Fruit fly (Drosophila melanogaster): ENCODE results near the gene okr.

okr gene

dm6 chr2L:2966917-2967316, 25.6 kb downstream of the okr start (continued):
- TF ChIP-seq CG11247 (GFP tag; IDR thresholded peaks at IDR 0.05) (no peak), CG5245 (GFP tag; optimal IDR thresholded peaks at IDR 0.05) (peak; percentile 2), klu (GFP tag; IDR thresholded peaks at IDR 0.05) (no peak), CG11723 (GFP tag; optimal IDR thresholded peaks at IDR 0.05) (no peak), corto (GFP tag; optimal IDR thresholded peaks at IDR 0.05) (no peak), E2f2 (GFP tag; IDR thresholded peaks at IDR 0.05) (no peak), pan (optimal IDR thresholded peaks at IDR 0.05) (no peak), pan (GFP tag; optimal IDR thresholded peaks at IDR 0.05 in 1 of 2, IDR thresholded peaks at IDR 0.05 in 1 of 2) (no peak), CG3726 (GFP tag; IDR thresholded peaks at IDR 0.05) (peak; percentile 63; the same call in 1 of the 3 replicates), CG3838 (GFP tag; optimal IDR thresholded peaks at IDR 0.05) (no peak), CG11398 (GFP tag; optimal IDR thresholded peaks at IDR 0.05) (no peak), CG15479 (GFP tag; optimal IDR thresholded peaks at IDR 0.05) (peak; percentile 73), Neu2 (GFP tag; optimal IDR thresholded peaks at IDR 0.05; ENCODE audit: borderline replicate concordance) (no peak), dmrt99B (tag; optimal IDR thresholded peaks at IDR 0.05) (no peak), odd (GFP tag; optimal IDR thresholded peaks at IDR 0.05) (no peak), CG9876 (GFP tag; optimal IDR thresholded peaks at IDR 0.05) (peak; percentile 9), CTCF (GFP tag; optimal IDR thresholded peaks at IDR 0.05) (peak; percentile 82), CG10654 (GFP tag; optimal IDR thresholded peaks at IDR 0.05) (no peak), CG42726 (GFP tag; IDR thresholded peaks at IDR 0.05; ENCODE audit: partially characterized antibody) (no peak), Rx (GFP tag; IDR thresholded peaks at IDR 0.05) (0 out of 2 replicates have a peak, but pooled peaks have one; percentile 3), caup (GFP tag; optimal IDR thresholded peaks at IDR 0.05; ENCODE audit: severe bottlenecking) (no peak), Mes4 (GFP tag; optimal IDR thresholded peaks at IDR 0.05) (peak; percentile 25), CG13296 (GFP tag; optimal IDR thresholded peaks at IDR 0.05) (no peak), CG31388 (GFP tag; optimal IDR thresholded peaks at IDR 0.05) (no peak), CG10565 (GFP tag; optimal IDR thresholded peaks at IDR 0.05) (no peak), CG12299 (tag; optimal IDR thresholded peaks at IDR 0.05) (no peak), pros (GFP tag; optimal IDR thresholded peaks at IDR 0.05) (no peak), CG15696 (tag; optimal IDR thresholded peaks at IDR 0.05) (peak; percentile 31), CG9797 (GFP tag; optimal IDR thresholded peaks at IDR 0.05) (peak; percentile 17), H2.0 (GFP tag; IDR thresholded peaks at IDR 0.05) (no peak), CG9215 (GFP tag; IDR thresholded peaks at IDR 0.05) (no peak), da (GFP tag; optimal IDR thresholded peaks at IDR 0.05) (no peak), MTF-1 (GFP tag; optimal IDR thresholded peaks at IDR 0.05; ENCODE audit: borderline replicate concordance) (peak; percentile 47), CG7271 (tag; optimal IDR thresholded peaks at IDR 0.05) (peak; percentile 87), repo (GFP tag; optimal IDR thresholded peaks at IDR 0.05) (no peak), CG8388 (GFP tag; optimal IDR thresholded peaks at IDR 0.05) (peak; percentile 1), fd102C (GFP tag; optimal IDR thresholded peaks at IDR 0.05) (peak; percentile 83), bsh (GFP tag; optimal IDR thresholded peaks at IDR 0.05) (peak in 1 of 2 experiments; percentile 14), CG13775 (GFP tag; optimal IDR thresholded peaks at IDR 0.05) (peak; percentile 15), ab (GFP tag; optimal IDR thresholded peaks at IDR 0.05) (no peak), ato (GFP tag; IDR thresholded peaks at IDR 0.05; ENCODE audit: partially characterized antibody) (no peak), twi (tag; optimal IDR thresholded peaks at IDR 0.05) (peak; percentile 13), phol (tag; optimal IDR thresholded peaks at IDR 0.05) (peak; percentile 53), CG30431 (GFP tag; optimal IDR thresholded peaks at IDR 0.05) (peak; percentile 2), sim (GFP tag; IDR thresholded peaks at IDR 0.05) (peak; percentile 38; the same call in 1 of the 2 replicates), zfh2 (GFP tag; optimal IDR thresholded peaks at IDR 0.05) (no peak), CG3847 (GFP tag; IDR thresholded peaks at IDR 0.05) (peak; percentile 30; the same call in 1 of the 2 replicates), Med (GFP tag) (peak; percentile 51), zfh1 (GFP tag; IDR thresholded peaks at IDR 0.05) (0 out of 3 replicates have a peak, but pooled peaks have one; percentile 46), sens (GFP tag) (peak; percentile 58), Stat92E (GFP tag; optimal IDR thresholded peaks at IDR 0.05) (no peak)
